Worm (Caenorhabditis elegans): ENCODE measurements around the gene C07A12.18.

Gene C07A12.18

ce11 chrX:4556028-4556427 is 6.3 kb upstream of the C07A12.18 start:
- TF ChIP-seq unc-62 (GFP tag; optimal IDR thresholded peaks at IDR 0.05), result no peak

- no peak for TF ChIP-seq unc-62 (GFP tag; optimal IDR thresholded peaks at IDR 0.05)
Observed at ce11 chrX:4554385-4554784, 4.7 kb upstream of the C07A12.18 start, which contains the start of gene ham-2. TSS of gene ham-2 (plus strand) at chrX:4554685.

- no peak for TF ChIP-seq unc-62 (GFP tag; optimal IDR thresholded peaks at IDR 0.05)
Observed at ce11 chrX:4553491-4553890, 3.8 kb upstream of the C07A12.18 start.

ce11 chrX:4553033-4553432 is 3.3 kb upstream of the C07A12.18 start:
- TF ChIP-seq unc-62 (GFP tag; optimal IDR thresholded peaks at IDR 0.05), result no peak

ce11 chrX:4550987-4551386 is 1.3 kb upstream of the C07A12.18 start:
- no peak for TF ChIP-seq unc-62 (GFP tag; optimal IDR thresholded peaks at IDR 0.05)

- no peak for TF ChIP-seq unc-62 (GFP tag; optimal IDR thresholded peaks at IDR 0.05)
Observed at ce11 chrX:4548929-4549328, 774 bp downstream of the C07A12.18 start.

ce11 chrX:4544543-4544942 is 5.2 kb downstream of the C07A12.18 start, which contains the start of gene C07A12.2:
TSS of gene C07A12.2 (plus strand) at chrX:4544843.
- no peak for TF ChIP-seq unc-62 (GFP tag; optimal IDR thresholded peaks at IDR 0.05)

- TF ChIP-seq unc-62 (GFP tag; optimal IDR thresholded peaks at IDR 0.05), result no peak
Observed at ce11 chrX:4534112-4534511, 15.6 kb downstream of the C07A12.18 start.

- TF ChIP-seq unc-62 (GFP tag; optimal IDR thresholded peaks at IDR 0.05), result no peak
Observed at ce11 chrX:4532160-4532741, 17.5 kb downstream of the C07A12.18 start, which contains the start of gene nhr-35. TSS of gene nhr-35 (plus strand) at chrX:4532691.

- no peak for TF ChIP-seq unc-62 (GFP tag; optimal IDR thresholded peaks at IDR 0.05)
Observed at ce11 chrX:4530426-4531044, 19.2 kb downstream of the C07A12.18 start.

- no peak for TF ChIP-seq unc-62 (GFP tag; optimal IDR thresholded peaks at IDR 0.05)
Observed at ce11 chrX:4528905-4529304, 20.8 kb downstream of the C07A12.18 start.

ce11 chrX:4526412-4526811 is 23.3 kb downstream of the C07A12.18 start:
- TF ChIP-seq unc-62 (GFP tag; optimal IDR thresholded peaks at IDR 0.05), result no peak

- no peak for TF ChIP-seq unc-62 (GFP tag; optimal IDR thresholded peaks at IDR 0.05)
Observed at ce11 chrX:4524844-4525243, 24.9 kb downstream of the C07A12.18 start.

ce11 chrX:4523887-4524350 is 25.8 kb downstream of the C07A12.18 start, which contains the start of gene pdi-2:
TSS of gene pdi-2 (plus strand) at chrX:4524155.
- no peak for TF ChIP-seq unc-62 (GFP tag; optimal IDR thresholded peaks at IDR 0.05)

- no peak for TF ChIP-seq unc-62 (GFP tag; optimal IDR thresholded peaks at IDR 0.05)
Observed at ce11 chrX:4523315-4523714, 26.4 kb downstream of the C07A12.18 start.

ce11 chrX:4521837-4522816 is 27.6 kb downstream of the C07A12.18 start, which contains the start of gene C07A12.7:
TSS of gene C07A12.7 (minus strand) at chrX:4522144.
- TF ChIP-seq unc-62 (GFP tag; optimal IDR thresholded peaks at IDR 0.05), result no peak
